Fruit fly (Drosophila melanogaster): ENCODE data around the gene CG9372.

CG9372 gene

dm6 chr3L:19564905-19565700 lies 40.9 kb upstream of the CG9372 start:
- no peak for TF ChIP-seq CG8319 (GFP tag; optimal IDR thresholded peaks at IDR 0.05)
- no peak for TF ChIP-seq CG16779 (tag; optimal IDR thresholded peaks at IDR 0.05)

dm6 chr3L:19566127-19566526 lies 39.9 kb upstream of the CG9372 start:
- TF ChIP-seq pdm3 (GFP tag; optimal IDR thresholded peaks at IDR 0.05) (no peak), CG6792 (GFP tag; optimal IDR thresholded peaks at IDR 0.05) (no peak), eg (GFP tag; IDR thresholded peaks at IDR 0.05) (no peak), CG16779 (tag; optimal IDR thresholded peaks at IDR 0.05) (no peak), Hr38 (GFP tag; optimal IDR thresholded peaks at IDR 0.05) (no peak), CG6276 (GFP tag; optimal IDR thresholded peaks at IDR 0.05) (no peak), Hr39 (GFP tag; optimal IDR thresholded peaks at IDR 0.05) (no peak), vri (GFP tag; optimal IDR thresholded peaks at IDR 0.05) (no peak), CG10669 (GFP tag; optimal IDR thresholded peaks at IDR 0.05) (no peak), dsx (GFP tag; optimal IDR thresholded peaks at IDR 0.05; ENCODE audit: poor library complexity, severe bottlenecking) (no peak), ss (GFP tag; optimal IDR thresholded peaks at IDR 0.05) (no peak), CG3919 (GFP tag; optimal IDR thresholded peaks at IDR 0.05) (no peak), fd59A (GFP tag; optimal IDR thresholded peaks at IDR 0.05) (no peak), topi (GFP tag; optimal IDR thresholded peaks at IDR 0.05) (no peak), CG32006 (GFP tag; optimal IDR thresholded peaks at IDR 0.05) (no peak), CG34406 (GFP tag; optimal IDR thresholded peaks at IDR 0.05) (no peak), Ets96B (tag; optimal IDR thresholded peaks at IDR 0.05) (no peak), achi (GFP tag; optimal IDR thresholded peaks at IDR 0.05) (no peak), Met (GFP tag; optimal IDR thresholded peaks at IDR 0.05) (no peak), spab (GFP tag; optimal IDR thresholded peaks at IDR 0.05) (no peak)

- TF ChIP-seq CG9139 (GFP tag; optimal IDR thresholded peaks at IDR 0.05) (no peak), fd85E (GFP tag; optimal IDR thresholded peaks at IDR 0.05) (no peak), lz (GFP tag; optimal IDR thresholded peaks at IDR 0.05) (no peak), dsx (GFP tag; optimal IDR thresholded peaks at IDR 0.05; ENCODE audit: poor library complexity, severe bottlenecking) (no peak), CG6854 (GFP tag; optimal IDR thresholded peaks at IDR 0.05) (no peak)
These were observed 37.0 kb upstream of the CG9372 start for dm6 chr3L:19568999-19569398.

dm6 chr3L:19569407-19569806 lies 36.6 kb upstream of the CG9372 start:
- no peak for TF ChIP-seq CG8319 (GFP tag; optimal IDR thresholded peaks at IDR 0.05)
- no peak for TF ChIP-seq pdm3 (GFP tag; optimal IDR thresholded peaks at IDR 0.05)
- no peak for TF ChIP-seq Hr39 (GFP tag; optimal IDR thresholded peaks at IDR 0.05)
- no peak for TF ChIP-seq CG3919 (GFP tag; optimal IDR thresholded peaks at IDR 0.05)
- no peak for TF ChIP-seq CG16779 (tag; optimal IDR thresholded peaks at IDR 0.05)
- no peak for TF ChIP-seq CG4318 (GFP tag; optimal IDR thresholded peaks at IDR 0.05)

- TF ChIP-seq eg (GFP tag; IDR thresholded peaks at IDR 0.05) (no peak), CG11762 (GFP tag; optimal IDR thresholded peaks at IDR 0.05; ENCODE audit: insufficient read depth) (no peak), Eip75B (GFP tag; optimal IDR thresholded peaks at IDR 0.05) (no peak), esn (GFP tag; optimal IDR thresholded peaks at IDR 0.05) (no peak), CG11294 (GFP tag; IDR thresholded peaks at IDR 0.05) (no peak), CG8632 (GFP tag; optimal IDR thresholded peaks at IDR 0.05) (no peak), salr (GFP tag; optimal IDR thresholded peaks at IDR 0.05) (no peak), CG10669 (GFP tag; optimal IDR thresholded peaks at IDR 0.05) (no peak), CG6792 (GFP tag; optimal IDR thresholded peaks at IDR 0.05) (no peak)
These were observed 31.6 kb upstream of the CG9372 start for dm6 chr3L:19574452-19574851.
